Fruit fly (Drosophila melanogaster) whole organism, embryonic: ENCODE data around the gene CG15382.

Source experiments
- Blimp-1 ChIP-seq: fragments of 200-800 bp; sonication (Bioruptor generic); optimal IDR thresholded peaks from 3 replicates; lab custom pipeline; 2018; ENCODE audit warnings: missing biosample characterization, missing genetic modification characterization, mild to moderate bottlenecking, moderate library complexity, missing genetic modification reagents
- CG10147 ChIP-seq: fragments of 200-800 bp; sonication (Bioruptor generic); optimal IDR thresholded peaks from 2 replicates; lab custom pipeline; 2019; ENCODE audit warnings: missing biosample characterization, mild to moderate bottlenecking, missing genetic modification characterization, moderate library complexity
- CG10274 ChIP-seq: fragments of 200-800 bp; sonication (Bioruptor generic); optimal IDR thresholded peaks from 3 replicates; lab custom pipeline; 2017; ENCODE audit warnings: missing biosample characterization, mild to moderate bottlenecking, missing genetic modification characterization
- CG10543 ChIP-seq: fragments of 200-800 bp; sonication (Bioruptor generic); optimal IDR thresholded peaks from 3 replicates; lab custom pipeline; 2017; ENCODE audit warnings: missing biosample characterization, mild to moderate bottlenecking, missing genetic modification characterization, moderate library complexity
- CG17829 ChIP-seq: fragments of 200-800 bp; optimal IDR thresholded peaks from 2 replicates; lab custom pipeline; 2019; ENCODE audit warnings: missing biosample characterization, mild to moderate bottlenecking, missing genetic modification characterization, moderate library complexity
- CG18476 ChIP-seq: fragments of 200-800 bp; sonication (Bioruptor generic); optimal IDR thresholded peaks from 2 replicates; lab custom pipeline; 2016; ENCODE audit warnings: missing biosample characterization, mild to moderate bottlenecking, missing genetic modification characterization
- CG18764 ChIP-seq: fragments of 200-800 bp; sonication (Bioruptor generic); optimal IDR thresholded peaks from 3 replicates; lab custom pipeline; 2016; ENCODE audit warnings: missing biosample characterization, missing genetic modification characterization
- CG30020 ChIP-seq: fragments of 200-800 bp; optimal IDR thresholded peaks from 2 replicates; lab custom pipeline; 2019; ENCODE audit warnings: missing biosample characterization, mild to moderate bottlenecking, missing genetic modification characterization, moderate library complexity
- CG32767 ChIP-seq: fragments of 200-800 bp; sonication (Bioruptor generic); IDR thresholded peaks from 2 replicates; pipeline ENCODE4 v1.3.6; 2022; ENCODE audit warnings: missing biosample characterization, missing genetic modification characterization
- CG3281 ChIP-seq: fragments of 200-800 bp; sonication (Bioruptor generic); optimal IDR thresholded peaks from 3 replicates; lab custom pipeline; 2017; ENCODE audit warnings: missing biosample characterization, mild to moderate bottlenecking, missing genetic modification characterization
- CG4328 ChIP-seq: fragments of 200-800 bp; sonication (Bioruptor generic); optimal IDR thresholded peaks from 3 replicates; lab custom pipeline; 2017; ENCODE audit warnings: missing biosample characterization, missing genetic modification reagents, missing genetic modification characterization
- CG4404 ChIP-seq: fragments of 200-800 bp; sonication (Bioruptor generic); IDR thresholded peaks from 2 replicates; pipeline ENCODE4 v1.3.6; 2022; ENCODE audit warnings: missing biosample characterization, missing genetic modification characterization
- CG6791 ChIP-seq: fragments of 200-800 bp; sonication (Bioruptor generic); IDR thresholded peaks from 3 replicates; pipeline ENCODE4 v1.3.6; 2022; ENCODE audit warnings: missing biosample characterization, missing genetic modification characterization; ENCODE audit not compliant: partially characterized antibody
- CG7271 ChIP-seq: fragments of 200-800 bp; sonication (Bioruptor generic); optimal IDR thresholded peaks from 2 replicates; lab custom pipeline; 2018; ENCODE audit warnings: missing biosample characterization, mild to moderate bottlenecking, missing genetic modification characterization, moderate library complexity
- CG7963 ChIP-seq: fragments of 200-800 bp; sonication (Bioruptor generic); IDR thresholded peaks from 3 replicates; pipeline ENCODE4 v1.3.6; 2022; ENCODE audit warnings: missing biosample characterization, missing genetic modification characterization; ENCODE audit not compliant: partially characterized antibody
- CG9437 ChIP-seq: fragments of 200-800 bp; sonication (Bioruptor generic); optimal IDR thresholded peaks from 2 replicates; lab custom pipeline; 2018; ENCODE audit warnings: missing biosample characterization, mild to moderate bottlenecking, missing genetic modification characterization
- CG9797 ChIP-seq: fragments of 200-800 bp; sonication (Bioruptor generic); optimal IDR thresholded peaks from 3 replicates; lab custom pipeline; 2018; ENCODE audit warnings: missing biosample characterization, mild to moderate bottlenecking, missing genetic modification characterization
- CrebB ChIP-seq: fragments of 200-800 bp; sonication (Bioruptor generic); optimal IDR thresholded peaks from 3 replicates; lab custom pipeline; 2018; ENCODE audit warnings: missing biosample characterization, mild to moderate bottlenecking, missing genetic modification characterization
- Dek ChIP-seq: fragments of 200-800 bp; sonication (Bioruptor generic); optimal IDR thresholded peaks from 3 replicates; lab custom pipeline; 2019; ENCODE audit warnings: missing biosample characterization, mild to moderate bottlenecking, missing genetic modification characterization, moderate library complexity
- Ets65A ChIP-seq: fragments of 200-800 bp; sonication (Bioruptor generic); peaks from one replicate; lab custom pipeline; 2016; ENCODE audit warnings: missing biosample characterization, missing genetic modification characterization
- Fer1 ChIP-seq: fragments of 200-800 bp; sonication (Bioruptor generic); optimal IDR thresholded peaks from 2 replicates; lab custom pipeline; 2017; ENCODE audit warnings: missing biosample characterization, mild to moderate bottlenecking, missing genetic modification characterization
- Gug ChIP-seq: fragments of 200-800 bp; sonication (Bioruptor generic); IDR thresholded peaks from 4 replicates; pipeline ENCODE4 v1.3.6; 2022; ENCODE audit warnings: missing biosample characterization, missing genetic modification characterization
- HmgD ChIP-seq: fragments of 200-800 bp; sonication (Bioruptor generic); optimal IDR thresholded peaks from 3 replicates; lab custom pipeline; 2016; ENCODE audit warnings: missing biosample characterization, missing genetic modification characterization
- Hmr ChIP-seq: fragments of 200-800 bp; sonication (Bioruptor generic); optimal IDR thresholded peaks from 3 replicates; lab custom pipeline; 2017; ENCODE audit warnings: mild to moderate bottlenecking, missing biosample characterization, missing genetic modification reagents, missing genetic modification characterization
- Hr51 ChIP-seq, 2 experiments: fragments of 200-800 bp; sonication (Bioruptor generic); optimal IDR thresholded peaks; 2 replicates in 1 of 2; 3 replicates in 1 of 2; lab custom pipeline; 2016 to 2018; ENCODE audit warnings: missing biosample characterization in 2 of 2, missing genetic modification characterization in 2 of 2, mild to moderate bottlenecking in 1 of 2, moderate library complexity in 1 of 2
- Mad ChIP-seq: fragments of 200-800 bp; sonication (Bioruptor generic); optimal IDR thresholded peaks from 2 replicates; lab custom pipeline; 2016; ENCODE audit warnings: missing biosample characterization, missing genetic modification characterization
- Myb ChIP-seq: fragments of 200-800 bp; sonication (Bioruptor generic); optimal IDR thresholded peaks from 2 replicates; lab custom pipeline; 2016; ENCODE audit warnings: missing biosample characterization, missing genetic modification characterization
- Nf-YB ChIP-seq: fragments of 200-800 bp; sonication (Bioruptor generic); optimal IDR thresholded peaks from 3 replicates; lab custom pipeline; 2019; ENCODE audit warnings: missing biosample characterization, mild to moderate bottlenecking, missing genetic modification characterization, moderate library complexity
- Nf-YC ChIP-seq: fragments of 200-800 bp; optimal IDR thresholded peaks from 3 replicates; lab custom pipeline; 2019; ENCODE audit warnings: missing biosample characterization, mild to moderate bottlenecking, missing genetic modification characterization, moderate library complexity
- Six4 ChIP-seq: fragments of 200-800 bp; sonication (Bioruptor generic); optimal IDR thresholded peaks from 2 replicates; lab custom pipeline; 2016; ENCODE audit warnings: missing biosample characterization, missing genetic modification characterization
- Sox102F ChIP-seq: fragments of 200-800 bp; sonication (Bioruptor generic); optimal IDR thresholded peaks from 2 replicates; lab custom pipeline; 2018; ENCODE audit warnings: missing biosample characterization, mild to moderate bottlenecking, missing genetic modification characterization, moderate library complexity
- Spps ChIP-seq: fragments of 200-800 bp; sonication (Bioruptor generic); optimal IDR thresholded peaks from 2 replicates; lab custom pipeline; 2018; ENCODE audit warnings: missing biosample characterization, mild to moderate bottlenecking, missing genetic modification characterization
- ab ChIP-seq: fragments of 200-800 bp; sonication (Bioruptor generic); optimal IDR thresholded peaks from 2 replicates; lab custom pipeline; 2016; ENCODE audit warnings: missing biosample characterization, missing genetic modification characterization
- abd-A ChIP-seq: fragments of 200-800 bp; sonication (Bioruptor generic); optimal IDR thresholded peaks from 3 replicates; lab custom pipeline; 2019; ENCODE audit warnings: missing biosample characterization, mild to moderate bottlenecking, missing genetic modification characterization, moderate library complexity
- her ChIP-seq: fragments of 200-800 bp; sonication (Bioruptor generic); optimal IDR thresholded peaks from 2 replicates; lab custom pipeline; 2016; ENCODE audit warnings: missing biosample characterization, missing genetic modification characterization
- hkb ChIP-seq, 2 experiments: fragments of 200-800 bp in 1 of 2; fragments of >200 bp in 1 of 2; sonication (Bioruptor generic) in 1 of 2; IDR thresholded peaks in 1 of 2; optimal IDR thresholded peaks in 1 of 2; 2 replicates each; pipeline versions ENCODE4 v1.3.6 to Lab custom; 2017 to 2022; ENCODE audit warnings: missing biosample characterization in 1 of 2, missing genetic modification characterization in 1 of 2
- insv ChIP-seq, 2 experiments: fragments of 200-800 bp; sonication (Bioruptor generic); optimal IDR thresholded peaks; 3 replicates each; lab custom pipeline; 2016 to 2018; ENCODE audit warnings: missing biosample characterization in 2 of 2, missing genetic modification characterization in 2 of 2
- jigr1 ChIP-seq: fragments of 200-800 bp; sonication (Bioruptor generic); IDR thresholded peaks from 3 replicates; pipeline ENCODE4 v1.3.6; 2022; ENCODE audit warnings: missing biosample characterization, missing genetic modification characterization
- jing ChIP-seq: fragments of 200-800 bp; sonication (Bioruptor generic); optimal IDR thresholded peaks from 2 replicates; lab custom pipeline; 2018; ENCODE audit warnings: missing biosample characterization, mild to moderate bottlenecking, missing genetic modification characterization
- lilli ChIP-seq: fragments of 200-800 bp; sonication (Bioruptor generic); optimal IDR thresholded peaks from 3 replicates; lab custom pipeline; 2016; ENCODE audit warnings: missing biosample characterization, missing genetic modification characterization
- nmo ChIP-seq: fragments of 200-800 bp; sonication (Bioruptor generic); optimal IDR thresholded peaks from 2 replicates; lab custom pipeline; 2018; ENCODE audit warnings: missing biosample characterization, mild to moderate bottlenecking, missing genetic modification characterization, moderate library complexity
- nom ChIP-seq: fragments of 200-800 bp; sonication (Bioruptor generic); optimal IDR thresholded peaks from 2 replicates; lab custom pipeline; 2017; ENCODE audit warnings: missing biosample characterization, missing genetic modification characterization, mild to moderate bottlenecking, moderate library complexity, missing genetic modification reagents
- phol ChIP-seq: fragments of 200-800 bp; sonication (Bioruptor generic); optimal IDR thresholded peaks from 3 replicates; lab custom pipeline; 2018; ENCODE audit warnings: missing biosample characterization, mild to moderate bottlenecking, missing genetic modification characterization, moderate library complexity
- prd ChIP-seq, 3 experiments: fragments of >200 bp in 2 of 3; fragments of 200-800 bp in 1 of 3; sonication (Bioruptor generic) in 1 of 3; optimal IDR thresholded peaks in 2 of 3; IDR thresholded peaks in 1 of 3; 2 replicates in 2 of 3; 3 replicates in 1 of 3; pipeline versions ENCODE4 v1.3.6 to Lab custom; 2017 to 2022; ENCODE audit warnings: missing biosample characterization in 1 of 3, missing genetic modification characterization in 1 of 3
- schlank ChIP-seq: fragments of 200-800 bp; sonication (Bioruptor generic); optimal IDR thresholded peaks from 2 replicates; lab custom pipeline; 2018; ENCODE audit warnings: missing biosample characterization, mild to moderate bottlenecking, missing genetic modification characterization
- scrt ChIP-seq: fragments of 200-800 bp; sonication (Bioruptor generic); optimal IDR thresholded peaks from 2 replicates; lab custom pipeline; 2018; ENCODE audit warnings: missing biosample characterization, mild to moderate bottlenecking, missing genetic modification characterization, moderate library complexity
- sd ChIP-seq: fragments of 200-800 bp; sonication (Bioruptor generic); optimal IDR thresholded peaks from 3 replicates; lab custom pipeline; 2018; ENCODE audit warnings: missing biosample characterization, mild to moderate bottlenecking, missing genetic modification characterization, moderate library complexity

Gene CG15382

DNA sequence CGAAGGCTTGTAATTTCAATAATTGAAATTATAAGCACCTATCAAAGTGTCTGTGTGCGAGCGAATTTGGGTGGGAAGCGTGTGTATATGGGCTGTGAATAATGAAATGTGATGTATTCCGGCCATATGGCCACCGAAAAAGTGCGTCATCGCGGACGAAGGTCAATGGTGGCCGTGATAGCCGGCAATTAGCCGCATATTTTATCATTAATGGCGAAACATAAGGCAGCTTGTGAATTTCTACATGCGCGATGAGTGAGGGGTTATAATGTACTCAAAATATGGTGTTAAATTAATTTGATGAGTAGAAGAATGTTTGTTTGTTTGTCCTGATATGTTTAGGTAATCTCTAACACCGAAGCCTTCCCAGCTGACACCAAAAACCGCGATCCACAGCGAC lies 35.9 kb downstream of the CG15382 start:
- peak; percentile 5 for TF ChIP-seq CG10543 (GFP tag; lab: Kevin White, UChicago)
- peak; percentile 63 for TF ChIP-seq sd (tag; lab: Kevin White, UChicago)
- no peak for TF ChIP-seq CG10147 (GFP tag; lab: Kevin White, UChicago)
- TF ChIP-seq abd-A: peak; percentile 52
- TF ChIP-seq CG9437: no peak
- TF ChIP-seq CG10274 (GFP tag; lab: Kevin White, UChicago): no peak
- no peak for TF ChIP-seq Sox102F (GFP tag; lab: Kevin White, UChicago)
- TF ChIP-seq CG32767 (GFP tag; lab: Robert Waterston, UW): no peak
- no peak for TF ChIP-seq CG7963 (GFP tag; lab: Robert Waterston, UW)
- no peak for TF ChIP-seq Six4 (GFP tag; lab: Kevin White, UChicago)

dm6 chr2L:2192123-2192601 lies 36.6 kb downstream of the CG15382 start, which contains the start of gene CG10874:
Gene CG10874 (minus strand): TSS chr2L:2192386.
- TF ChIP-seq nom (GFP tag; lab: Kevin White, UChicago) (peak; percentile 6), nmo (GFP tag; lab: Kevin White, UChicago) (peak; percentile 56), scrt (no peak), lilli (no peak), insv (GFP tag; optimal IDR thresholded peaks at IDR 0.05; lab: Kevin White, UChicago) (peak in 1 of 2 experiments; percentile 6), hkb (optimal IDR thresholded peaks at IDR 0.05; lab: Kevin White, UChicago) (peak; percentile 58), hkb (GFP tag; IDR thresholded peaks at IDR 0.05; lab: Robert Waterston, UW) (no peak), CG9797 (GFP tag; lab: Kevin White, UChicago) (peak; percentile 81), jigr1 (no peak), CG4404 (GFP tag; lab: Robert Waterston, UW) (no peak), CG18476 (GFP tag; lab: Kevin White, UChicago) (no peak), CG3281 (GFP tag; lab: Kevin White, UChicago) (no peak), schlank (tag; lab: Kevin White, UChicago) (no peak), CrebB (tag; lab: Kevin White, UChicago) (peak; percentile 14), CG4328 (no peak), prd (optimal IDR thresholded peaks at IDR 0.05; lab: Kevin White, UChicago) (no peak), prd (GFP tag; IDR thresholded peaks at IDR 0.05; lab: Robert Waterston, UW) (no peak), Gug (no peak), Fer1 (GFP tag; lab: Kevin White, UChicago) (peak; percentile 11), Myb (GFP tag; lab: Kevin White, UChicago) (peak; percentile 88), Mad (no peak), Nf-YB (peak; percentile 6), CG18764 (GFP tag; lab: Kevin White, UChicago) (peak; percentile 98), Hr51 (GFP tag; optimal IDR thresholded peaks at IDR 0.05; lab: Kevin White, UChicago) (no peak), CG6791 (GFP tag; lab: Robert Waterston, UW) (no peak), Blimp-1 (GFP tag; lab: Kevin White, UChicago) (no peak), CG7271 (tag; lab: Kevin White, UChicago) (no peak), Spps (tag; lab: Kevin White, UChicago) (no peak), CG30020 (tag; lab: Kevin White, UChicago) (peak; percentile 17), Dek (tag; lab: Kevin White, UChicago) (peak; percentile 17), HmgD (GFP tag; lab: Kevin White, UChicago) (peak; percentile 51), ab (GFP tag; lab: Kevin White, UChicago) (no peak), jing (GFP tag; lab: Kevin White, UChicago) (no peak), Hmr (peak; percentile 55), Ets65A (GFP tag; lab: Kevin White, UChicago) (peak; percentile 90), Nf-YC (peak; percentile 40), CG17829 (tag; lab: Kevin White, UChicago) (peak; percentile 36), her (GFP tag; lab: Kevin White, UChicago) (peak; percentile 100), phol (tag; lab: Kevin White, UChicago) (peak; percentile 51)
